Fruit fly (Drosophila melanogaster): ENCODE results near the gene ergic53.

dm6 chr3L:8549183-8549890 is 14.6 kb downstream of the ergic53 start:
- no peak for TF ChIP-seq CG8478 (optimal IDR thresholded peaks at IDR 0.05)
- no peak for TF ChIP-seq CTCF (optimal IDR thresholded peaks at IDR 0.05)

Measured in S2 (cell line).